Worm (Caenorhabditis elegans) whole organism, L1 larva: ENCODE results near the gene fbxb-107.

ENCODE experiments used
- C04F5.9 ChIP-seq: sonication (generic microtip); optimal IDR thresholded peaks from 2 replicates; lab custom pipeline; 2016; ENCODE audit warnings: missing genetic modification characterization, missing compliant biosample characterization
- C16A3.4 ChIP-seq: fragments of 150-350 bp; optimal IDR thresholded peaks from 2 replicates; lab custom pipeline; 2014; ENCODE audit warnings: missing biosample characterization, missing genetic modification characterization
- F16B12.6 ChIP-seq: fragments of 150-350 bp; optimal IDR thresholded peaks from 2 replicates; lab custom pipeline; 2014; ENCODE audit warnings: missing biosample characterization, missing genetic modification characterization
- aha-1 ChIP-seq: fragments of 150-350 bp; optimal IDR thresholded peaks from 2 replicates; lab custom pipeline; 2014; ENCODE audit warnings: missing biosample characterization, missing genetic modification characterization
- alr-1 ChIP-seq: fragments of 200-800 bp; sonication (Bioruptor generic); optimal IDR thresholded peaks from 2 replicates; lab custom pipeline; 2018; ENCODE audit warnings: borderline replicate concordance, mild to moderate bottlenecking, missing genetic modification characterization, missing compliant biosample characterization
- ama-1 ChIP-seq: fragments of 150-350 bp; optimal IDR thresholded peaks from 2 replicates; lab custom pipeline; 2014
- blmp-1 ChIP-seq: fragments of 150-350 bp; optimal IDR thresholded peaks from 2 replicates; lab custom pipeline; 2014; ENCODE audit warnings: missing biosample characterization, missing genetic modification characterization
- ceh-63 ChIP-seq: fragments of 200-800 bp; sonication (Bioruptor generic); optimal IDR thresholded peaks from 2 replicates; lab custom pipeline; 2018; ENCODE audit warnings: mild to moderate bottlenecking, missing genetic modification characterization, missing compliant biosample characterization
- ceh-8 ChIP-seq: fragments of 200-800 bp; sonication (Bioruptor generic); optimal IDR thresholded peaks from 2 replicates; lab custom pipeline; 2018; ENCODE audit warnings: mild to moderate bottlenecking, missing genetic modification characterization, moderate library complexity, missing compliant biosample characterization
- ceh-82 ChIP-seq, 3 experiments: fragments of 150-350 bp in 1 of 3; sonication (generic microtip) in 2 of 3; optimal IDR thresholded peaks; 2 replicates each; lab custom pipeline; 2014 to 2017; ENCODE audit warnings: missing biosample characterization in 3 of 3, missing genetic modification characterization in 3 of 3
- ceh-88 ChIP-seq: fragments of 200-800 bp; sonication (Bioruptor generic); IDR thresholded peaks from 2 replicates; pipeline ENCODE4 v1.3.6; 2022; ENCODE audit warnings: missing genetic modification characterization, missing compliant biosample characterization
- dpl-1 ChIP-seq, 3 experiments: fragments of 150-350 bp in 2 of 3; sonication (generic microtip) in 1 of 3; optimal IDR thresholded peaks; 2 replicates each; lab custom pipeline; 2014 to 2017; ENCODE audit warnings: missing biosample characterization in 3 of 3, missing genetic modification characterization in 3 of 3, missing genetic modification reagents in 3 of 3
- egl-27 ChIP-seq, 2 experiments: fragments of 150-350 bp in 1 of 2; sonication (generic microtip); optimal IDR thresholded peaks; 3 replicates each; lab custom pipeline; 2017 to 2018; ENCODE audit warnings: missing biosample characterization in 2 of 2, missing genetic modification characterization in 2 of 2, missing genetic modification reagents in 2 of 2
- elt-2 ChIP-seq: sonication (generic microtip); optimal IDR thresholded peaks from 2 replicates; lab custom pipeline; 2016; ENCODE audit warnings: missing genetic modification characterization, mild to moderate bottlenecking, inconsistent platforms, missing compliant biosample characterization, missing genetic modification reagents
- ets-5 ChIP-seq: fragments of 200-800 bp; sonication (Bioruptor generic); IDR thresholded peaks from 2 replicates; pipeline ENCODE4 v1.3.6; 2022; ENCODE audit warnings: missing genetic modification characterization, missing compliant biosample characterization
- fkh-10 ChIP-seq: sonication (generic microtip); optimal IDR thresholded peaks from 2 replicates; lab custom pipeline; 2017; ENCODE audit warnings: missing biosample characterization, missing genetic modification reagents, missing genetic modification characterization
- fkh-4 ChIP-seq: sonication (generic microtip); optimal IDR thresholded peaks from 2 replicates; lab custom pipeline; 2016; ENCODE audit warnings: missing compliant biosample characterization, missing genetic modification characterization, borderline replicate concordance
- fkh-8 ChIP-seq: sonication (generic microtip); optimal IDR thresholded peaks from 2 replicates; lab custom pipeline; 2016; ENCODE audit warnings: mild to moderate bottlenecking, missing genetic modification characterization, missing compliant biosample characterization
- fos-1 ChIP-seq: fragments of 150-350 bp; optimal IDR thresholded peaks from 2 replicates; lab custom pipeline; 2014; ENCODE audit warnings: missing biosample characterization, missing genetic modification characterization
- grh-1 ChIP-seq: fragments of 200-800 bp; sonication (Bioruptor generic); IDR thresholded peaks from 2 replicates; pipeline ENCODE4 v1.3.6; 2022; ENCODE audit warnings: missing genetic modification reagents, missing genetic modification characterization, missing compliant biosample characterization
- hpl-2 ChIP-seq: fragments of 150-350 bp; optimal IDR thresholded peaks from 2 replicates; lab custom pipeline; 2014; ENCODE audit warnings: missing biosample characterization, missing genetic modification reagents, missing genetic modification characterization
- irx-1 ChIP-seq: sonication (generic microtip); optimal IDR thresholded peaks from 2 replicates; lab custom pipeline; 2016; ENCODE audit warnings: missing genetic modification characterization, missing compliant biosample characterization
- jun-1 ChIP-seq: fragments of 150-350 bp; optimal IDR thresholded peaks from 2 replicates; lab custom pipeline; 2014; ENCODE audit warnings: missing biosample characterization, missing genetic modification reagents, missing genetic modification characterization
- lin-35 ChIP-seq, 2 experiments: fragments of 150-350 bp; optimal IDR thresholded peaks; 2 replicates each; lab custom pipeline; 2014; ENCODE audit warnings: missing biosample characterization in 2 of 2, missing genetic modification characterization in 2 of 2, missing genetic modification reagents in 2 of 2
- lir-3 ChIP-seq: sonication (generic microtip); optimal IDR thresholded peaks from 2 replicates; lab custom pipeline; 2016; ENCODE audit warnings: mild to moderate bottlenecking, missing genetic modification characterization, moderate library complexity, missing compliant biosample characterization; ENCODE audit not compliant: poor library complexity
- lsy-2 ChIP-seq, 2 experiments: fragments of 150-350 bp; optimal IDR thresholded peaks; 2 replicates each; lab custom pipeline; 2014; ENCODE audit warnings: missing biosample characterization in 2 of 2, missing genetic modification characterization in 2 of 2
- mdl-1 ChIP-seq, 2 experiments: fragments of 150-350 bp; optimal IDR thresholded peaks; 2 replicates each; lab custom pipeline; 2014 to 2017; ENCODE audit warnings: missing biosample characterization in 2 of 2, missing genetic modification characterization in 2 of 2, inconsistent platforms in 1 of 2
- mep-1 ChIP-seq: fragments of 150-350 bp; optimal IDR thresholded peaks from 2 replicates; lab custom pipeline; 2014; ENCODE audit warnings: missing biosample characterization, missing genetic modification characterization
- nhr-11 ChIP-seq: fragments of 150-350 bp; optimal IDR thresholded peaks from 2 replicates; lab custom pipeline; 2014; ENCODE audit warnings: missing biosample characterization, missing genetic modification characterization
- nhr-20 ChIP-seq: sonication (generic microtip); optimal IDR thresholded peaks from 2 replicates; lab custom pipeline; 2016; ENCODE audit warnings: mild to moderate bottlenecking, missing genetic modification characterization, missing compliant biosample characterization
- nhr-237 ChIP-seq: fragments of 150-350 bp; optimal IDR thresholded peaks from 2 replicates; lab custom pipeline; 2014; ENCODE audit warnings: missing biosample characterization, missing genetic modification characterization
- nhr-28 ChIP-seq: fragments of 150-350 bp; optimal IDR thresholded peaks from 2 replicates; lab custom pipeline; 2014; ENCODE audit warnings: missing biosample characterization, missing genetic modification characterization
- nhr-71 ChIP-seq: sonication (generic microtip); optimal IDR thresholded peaks from 2 replicates; lab custom pipeline; 2016; ENCODE audit warnings: mild to moderate bottlenecking, missing genetic modification characterization, moderate library complexity, missing compliant biosample characterization
- nhr-77 ChIP-seq: fragments of 150-350 bp; optimal IDR thresholded peaks from 2 replicates; lab custom pipeline; 2014; ENCODE audit warnings: missing biosample characterization, missing genetic modification characterization
- nhr-84 ChIP-seq: sonication (generic microtip); optimal IDR thresholded peaks from 2 replicates; lab custom pipeline; 2017; ENCODE audit warnings: missing biosample characterization, missing genetic modification characterization
- nhr-85 ChIP-seq: sonication (generic microtip); peaks from one replicate; lab custom pipeline; 2016; ENCODE audit warnings: missing genetic modification characterization, inconsistent platforms, missing compliant biosample characterization
- nhr-90 ChIP-seq: sonication (generic microtip); optimal IDR thresholded peaks from 2 replicates; lab custom pipeline; 2016; ENCODE audit warnings: mild to moderate bottlenecking, missing genetic modification characterization, missing compliant biosample characterization; ENCODE audit not compliant: poor library complexity
- pag-3 ChIP-seq: sonication (generic microtip); optimal IDR thresholded peaks from 2 replicates; lab custom pipeline; 2017; ENCODE audit warnings: missing genetic modification characterization, mild to moderate bottlenecking, missing compliant biosample characterization, antibody characterized with exemption, borderline replicate concordance; ENCODE audit not compliant: insufficient read depth
- pqm-1 ChIP-seq: sonication (generic microtip); optimal IDR thresholded peaks from 3 replicates; lab custom pipeline; 2017; ENCODE audit warnings: missing biosample characterization, missing genetic modification characterization
- snpc-4 ChIP-seq: fragments of 150-350 bp; optimal IDR thresholded peaks from 2 replicates; lab custom pipeline; 2014; ENCODE audit warnings: missing biosample characterization, missing genetic modification characterization
- snu-23 ChIP-seq: sonication (generic microtip); optimal IDR thresholded peaks from 2 replicates; lab custom pipeline; 2016; ENCODE audit warnings: missing genetic modification characterization, missing compliant biosample characterization
- sox-4 ChIP-seq: sonication (generic microtip); optimal IDR thresholded peaks from 2 replicates; lab custom pipeline; 2016; ENCODE audit warnings: missing genetic modification characterization, missing compliant biosample characterization
- sptf-1 ChIP-seq: fragments of 150-350 bp; optimal IDR thresholded peaks from 2 replicates; lab custom pipeline; 2014; ENCODE audit warnings: missing biosample characterization, missing genetic modification characterization
- sup-37 ChIP-seq: fragments of 200-800 bp; sonication (Bioruptor generic); optimal IDR thresholded peaks from 2 replicates; lab custom pipeline; 2018; ENCODE audit warnings: mild to moderate bottlenecking, missing genetic modification characterization, missing compliant biosample characterization
- unc-130 ChIP-seq: fragments of 150-350 bp; optimal IDR thresholded peaks from 2 replicates; lab custom pipeline; 2017; ENCODE audit warnings: missing biosample characterization, missing genetic modification characterization, inconsistent platforms
- xbp-1 ChIP-seq: sonication (generic microtip); optimal IDR thresholded peaks from 2 replicates; lab custom pipeline; 2016; ENCODE audit warnings: missing genetic modification characterization, missing compliant biosample characterization
- zag-1 ChIP-seq: fragments of 150-350 bp; optimal IDR thresholded peaks from 2 replicates; lab custom pipeline; 2014; ENCODE audit warnings: missing biosample characterization, missing genetic modification characterization
- zip-4 ChIP-seq: fragments of 200-800 bp; sonication (Bioruptor generic); optimal IDR thresholded peaks from 2 replicates; lab custom pipeline; 2018; ENCODE audit warnings: mild to moderate bottlenecking, missing genetic modification characterization, moderate library complexity, missing compliant biosample characterization
- ztf-11 ChIP-seq, 2 experiments: sonication (generic microtip); optimal IDR thresholded peaks; 2 replicates each; lab custom pipeline; 2016 to 2017; ENCODE audit warnings: missing genetic modification characterization in 2 of 2, missing biosample characterization in 1 of 2, missing compliant biosample characterization in 1 of 2
- ztf-4 ChIP-seq: fragments of 150-350 bp; optimal IDR thresholded peaks from 2 replicates; lab custom pipeline; 2014; ENCODE audit warnings: missing biosample characterization, missing genetic modification characterization

fbxb-107 gene

DNA sequence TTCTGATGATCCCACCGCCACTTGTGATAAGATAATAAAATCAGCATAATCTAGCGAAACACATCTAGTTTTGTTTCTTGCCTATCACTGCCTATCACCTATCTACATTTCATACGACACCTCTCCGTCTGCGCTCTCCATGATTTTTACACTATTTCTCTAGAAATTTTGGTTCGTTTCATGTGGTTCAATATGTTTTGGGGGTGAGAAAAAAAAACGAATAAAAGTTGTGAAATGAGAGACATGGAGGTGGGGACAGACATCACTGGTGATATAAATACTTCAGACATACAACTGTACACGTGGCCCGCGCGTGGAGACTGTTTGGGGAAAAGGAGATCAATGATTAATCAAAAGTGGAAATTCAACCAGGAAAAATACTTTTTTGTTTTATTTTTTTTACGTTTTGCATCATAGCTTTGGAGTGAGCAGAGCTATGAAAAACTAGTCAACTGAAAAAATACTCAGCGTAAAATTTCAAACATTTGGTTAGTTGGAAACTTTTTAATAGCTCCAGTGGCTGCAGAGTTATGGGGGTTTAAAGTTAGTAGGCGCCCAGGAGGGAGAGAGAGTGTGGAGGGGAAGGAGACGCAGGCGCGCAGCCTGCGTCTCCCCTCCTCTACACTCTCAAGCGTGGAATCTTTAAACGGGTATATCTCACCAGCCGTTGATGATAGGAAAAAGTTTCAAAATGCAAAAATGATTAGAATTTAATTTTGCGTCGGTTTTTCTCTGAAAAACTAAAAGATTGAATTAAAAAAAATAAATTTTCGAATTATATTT, 44.4 kb downstream of the fbxb-107 start (continued):
- TF ChIP-seq alr-1 (tag; lab: Kevin White, UChicago), result no peak
- TF ChIP-seq snpc-4 (tag; lab: Kevin White, UChicago), result no peak
- TF ChIP-seq fkh-10 (GFP tag; lab: Kevin White, UChicago), result no peak
- no peak for TF ChIP-seq sptf-1
- no peak for TF ChIP-seq lir-3 (tag; lab: Kevin White, UChicago)

DNA sequence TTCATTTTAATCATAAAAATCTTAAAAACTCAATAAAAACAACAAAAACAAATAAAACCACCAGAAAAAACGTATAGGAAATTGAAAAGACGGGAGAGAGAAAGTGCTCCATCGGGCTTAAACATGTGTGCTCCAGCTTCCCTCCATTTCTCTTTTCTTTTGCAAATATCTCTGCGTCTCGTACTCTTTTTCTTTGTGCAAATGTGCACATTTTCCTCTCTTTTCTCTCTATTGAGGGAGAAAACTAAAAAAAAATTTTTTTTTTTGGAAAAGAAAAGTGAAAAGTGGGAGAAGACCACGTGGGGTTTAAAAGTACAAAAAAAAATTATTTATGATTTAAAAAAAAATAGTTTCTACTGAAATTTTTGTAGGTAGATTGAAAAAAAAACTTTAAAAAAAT, 45.7 kb downstream of the fbxb-107 start:
- TF ChIP-seq pag-3 (tag; lab: Kevin White, UChicago) (no peak), fkh-10 (GFP tag; lab: Kevin White, UChicago) (no peak), zip-4 (no peak), mep-1 (tag; lab: Kevin White, UChicago) (no peak), fos-1 (tag; lab: Kevin White, UChicago) (no peak), ceh-8 (GFP tag; lab: Kevin White, UChicago) (no peak), nhr-11 (tag; lab: Kevin White, UChicago) (no peak), ets-5 (GFP tag; lab: Robert Waterston, UW) (no peak), egl-27 (tag; optimal IDR thresholded peaks at IDR 0.05; lab: Kevin White, UChicago) (no peak), fkh-8 (tag; lab: Kevin White, UChicago) (no peak), jun-1 (tag; lab: Kevin White, UChicago) (no peak), ztf-4 (tag; lab: Kevin White, UChicago) (no peak), snpc-4 (tag; lab: Kevin White, UChicago) (no peak), zag-1 (no peak), xbp-1 (tag; lab: Kevin White, UChicago) (no peak), lin-35 (GFP tag; optimal IDR thresholded peaks at IDR 0.05; lab: Kevin White, UChicago) (no peak), elt-2 (tag; lab: Kevin White, UChicago) (no peak), nhr-71 (tag; lab: Kevin White, UChicago) (peak; percentile 46), fkh-4 (tag; lab: Kevin White, UChicago) (no peak), nhr-20 (no peak), sup-37 (GFP tag; lab: Kevin White, UChicago) (no peak), pqm-1 (no peak), F16B12.6 (tag; lab: Kevin White, UChicago) (no peak), ceh-82 (tag; optimal IDR thresholded peaks at IDR 0.05; lab: Kevin White, UChicago) (peak in 1 of 3 experiments; percentile 15), sox-4 (no peak), nhr-84 (tag; lab: Kevin White, UChicago) (no peak), C16A3.4 (no peak), mdl-1 (tag; optimal IDR thresholded peaks at IDR 0.05; lab: Kevin White, UChicago) (peak in 1 of 2 experiments; percentile 32), hpl-2 (GFP tag; lab: Kevin White, UChicago) (no peak), nhr-28 (no peak), aha-1 (no peak), blmp-1 (no peak), irx-1 (tag; lab: Kevin White, UChicago) (no peak), dpl-1 (GFP tag; optimal IDR thresholded peaks at IDR 0.05; lab: Kevin White, UChicago) (peak in 1 of 3 experiments; percentile 13), lir-3 (tag; lab: Kevin White, UChicago) (no peak), ama-1 (lab: Kevin White, UChicago) (no peak), nhr-90 (tag; lab: Kevin White, UChicago) (no peak), grh-1 (no peak), lsy-2 (tag; optimal IDR thresholded peaks at IDR 0.05; lab: Kevin White, UChicago) (peak in 1 of 2 experiments; percentile 42), ceh-63 (no peak), snu-23 (GFP tag; lab: Kevin White, UChicago) (peak; percentile 2), ceh-88 (GFP tag; lab: Robert Waterston, UW) (no peak), ztf-11 (tag; optimal IDR thresholded peaks at IDR 0.05; lab: Kevin White, UChicago) (no peak), C04F5.9 (tag; lab: Kevin White, UChicago) (no peak), nhr-85 (tag; lab: Kevin White, UChicago) (no peak), unc-130 (tag; lab: Kevin White, UChicago) (no peak), nhr-77 (tag; lab: Kevin White, UChicago) (no peak), nhr-237 (tag; lab: Kevin White, UChicago) (no peak)
